Worm (Caenorhabditis elegans) whole organism, L4/young adult: ENCODE measurements around the gene C18D4.12.

Experiments used
- W03F9.2 ChIP-seq: fragments of 150-350 bp; optimal IDR thresholded peaks from 2 replicates; lab custom pipeline; 2014; ENCODE audit warnings: missing biosample characterization, missing genetic modification characterization
- dao-5 ChIP-seq: sonication (generic microtip); optimal IDR thresholded peaks from 2 replicates; lab custom pipeline; 2016; ENCODE audit warnings: missing genotype, missing genetic modification characterization, moderate library complexity, missing compliant biosample characterization
- him-1 ChIP-seq: sonication (generic microtip); optimal IDR thresholded peaks from 2 replicates; lab custom pipeline; 2016; ENCODE audit warnings: missing genotype, missing genetic modification reagents, missing genetic modification characterization, missing compliant biosample characterization

DNA sequence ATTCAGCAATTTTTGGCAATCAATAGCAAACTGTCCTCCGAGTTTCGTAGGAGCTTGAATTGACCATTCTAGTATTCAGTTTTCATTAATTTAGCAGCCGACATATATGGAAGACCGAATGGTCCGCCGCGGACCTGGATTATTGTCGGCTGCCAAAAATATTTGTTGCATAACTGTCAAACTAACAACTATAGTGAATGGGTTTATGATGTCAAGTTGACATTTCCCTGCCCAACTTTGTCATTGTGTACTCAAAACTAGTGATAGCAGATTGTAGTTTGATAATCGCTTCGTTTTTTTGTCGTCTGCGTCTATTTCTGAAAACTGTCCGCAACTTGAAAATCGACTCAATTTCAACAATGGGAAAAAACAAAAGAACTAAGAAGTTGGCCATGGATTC is 19.0 kb upstream of the C18D4.12 start, which contains the start of gene fbxa-176:
- TF ChIP-seq dao-5 (tag; lab: Kevin White, UChicago): no peak
- TF ChIP-seq him-1 (tag; lab: Kevin White, UChicago): no peak
- TF ChIP-seq W03F9.2 (tag; lab: Kevin White, UChicago): no peak
